Fruit fly (Drosophila melanogaster) whole organism, embryonic: Measurements from ENCODE around the gene bbg.

Experiments
- ATbp ChIP-seq: fragments of 200-800 bp; sonication (Bioruptor generic); optimal IDR thresholded peaks from 2 replicates; lab custom pipeline; 2017; ENCODE audit warnings: missing biosample characterization, mild to moderate bottlenecking, missing genetic modification characterization, missing genetic modification reagents
- Antp ChIP-seq: fragments of 200-800 bp; sonication (Bioruptor generic); optimal IDR thresholded peaks from 3 replicates; lab custom pipeline; 2016; ENCODE audit warnings: missing biosample characterization, missing genetic modification characterization
- Atf6 ChIP-seq: fragments of 200-800 bp; sonication (Bioruptor generic); IDR thresholded peaks from 2 replicates; pipeline ENCODE4 v1.3.6; 2022; ENCODE audit warnings: missing biosample characterization, missing genetic modification characterization
- Bdp1 ChIP-seq: fragments of 200-800 bp; sonication (Bioruptor generic); optimal IDR thresholded peaks from 3 replicates; lab custom pipeline; 2016; ENCODE audit warnings: missing biosample characterization, missing genetic modification characterization
- BtbVII ChIP-seq: fragments of 200-800 bp; sonication (Bioruptor generic); optimal IDR thresholded peaks from 3 replicates; lab custom pipeline; 2017; ENCODE audit warnings: missing biosample characterization, mild to moderate bottlenecking, missing genetic modification characterization
- CG10959 ChIP-seq: fragments of 200-800 bp; sonication (Bioruptor generic); IDR thresholded peaks from 2 replicates; pipeline ENCODE4 v1.3.6; 2022; ENCODE audit warnings: missing biosample characterization, missing genetic modification characterization
- CG11723 ChIP-seq: fragments of 200-800 bp; sonication (Bioruptor generic); optimal IDR thresholded peaks from 2 replicates; lab custom pipeline; 2017; ENCODE audit warnings: missing biosample characterization, mild to moderate bottlenecking, missing genetic modification characterization
- CG12071 ChIP-seq: fragments of 200-800 bp; sonication (Bioruptor generic); optimal IDR thresholded peaks from 3 replicates; lab custom pipeline; 2018; ENCODE audit warnings: missing biosample characterization, mild to moderate bottlenecking, missing genetic modification characterization
- CG12299 ChIP-seq: fragments of 200-800 bp; sonication (Bioruptor generic); optimal IDR thresholded peaks from 2 replicates; lab custom pipeline; 2018; ENCODE audit warnings: missing biosample characterization, mild to moderate bottlenecking, missing genetic modification characterization
- CG12659 ChIP-seq: fragments of 200-800 bp; sonication (Bioruptor generic); optimal IDR thresholded peaks from 3 replicates; lab custom pipeline; 2017; ENCODE audit warnings: mild to moderate bottlenecking, missing biosample characterization, missing genetic modification reagents, missing genetic modification characterization
- CG13424 ChIP-seq: fragments of 200-800 bp; sonication (Bioruptor generic); optimal IDR thresholded peaks from 2 replicates; lab custom pipeline; 2019; ENCODE audit warnings: missing biosample characterization, mild to moderate bottlenecking, missing genetic modification characterization, moderate library complexity
- CG13624 ChIP-seq: fragments of 200-800 bp; sonication (Bioruptor generic); optimal IDR thresholded peaks from 2 replicates; lab custom pipeline; 2016; ENCODE audit warnings: missing biosample characterization, missing genetic modification characterization
- CG14710 ChIP-seq: fragments of 200-800 bp; sonication (Bioruptor generic); optimal IDR thresholded peaks from 3 replicates; lab custom pipeline; 2019; ENCODE audit warnings: missing biosample characterization, mild to moderate bottlenecking, missing genetic modification characterization, moderate library complexity
- CG15269 ChIP-seq: fragments of 200-800 bp; sonication (Bioruptor generic); optimal IDR thresholded peaks from 2 replicates; lab custom pipeline; 2018; ENCODE audit warnings: missing biosample characterization, mild to moderate bottlenecking, missing genetic modification characterization, moderate library complexity
- CG15601 ChIP-seq: fragments of 200-800 bp; sonication (Bioruptor generic); optimal IDR thresholded peaks from 3 replicates; lab custom pipeline; 2019; ENCODE audit warnings: missing biosample characterization, mild to moderate bottlenecking, missing genetic modification characterization, moderate library complexity
- CG16815 ChIP-seq: fragments of 200-800 bp; sonication (Bioruptor generic); optimal IDR thresholded peaks from 3 replicates; lab custom pipeline; 2017; ENCODE audit warnings: missing biosample characterization, mild to moderate bottlenecking, missing genetic modification characterization
- CG17829 ChIP-seq: fragments of 200-800 bp; optimal IDR thresholded peaks from 2 replicates; lab custom pipeline; 2019; ENCODE audit warnings: missing biosample characterization, mild to moderate bottlenecking, missing genetic modification characterization, moderate library complexity
- CG1792 ChIP-seq: fragments of 200-800 bp; sonication (Bioruptor generic); optimal IDR thresholded peaks from 2 replicates; lab custom pipeline; 2016; ENCODE audit warnings: missing biosample characterization, missing genetic modification characterization
- CG2116 ChIP-seq: fragments of 200-800 bp; sonication (Bioruptor generic); optimal IDR thresholded peaks from 3 replicates; lab custom pipeline; 2018; ENCODE audit warnings: missing biosample characterization, mild to moderate bottlenecking, missing genetic modification characterization
- CG2199 ChIP-seq: fragments of 200-800 bp; sonication (Bioruptor generic); IDR thresholded peaks from 3 replicates; pipeline ENCODE4 v1.3.6; 2022; ENCODE audit warnings: missing biosample characterization, missing genetic modification characterization
- CG31441 ChIP-seq: fragments of 200-800 bp; sonication (Bioruptor generic); IDR thresholded peaks from 2 replicates; pipeline ENCODE4 v1.3.6; 2022; ENCODE audit warnings: missing biosample characterization, missing genetic modification characterization
- CG4282 ChIP-seq: fragments of 200-800 bp; sonication (Bioruptor generic); optimal IDR thresholded peaks from 2 replicates; lab custom pipeline; 2016; ENCODE audit warnings: missing biosample characterization, missing genetic modification characterization
- CG4360 ChIP-seq: fragments of 200-800 bp; sonication (Bioruptor generic); IDR thresholded peaks from 2 replicates; pipeline ENCODE4 v1.3.6; 2022; ENCODE audit warnings: missing biosample characterization, missing genetic modification characterization
- CG4820 ChIP-seq: fragments of 200-800 bp; sonication (Bioruptor generic); optimal IDR thresholded peaks from 3 replicates; lab custom pipeline; 2016; ENCODE audit warnings: missing biosample characterization, missing genetic modification characterization
- CG6175 ChIP-seq: fragments of 200-800 bp; sonication (Bioruptor generic); IDR thresholded peaks from 3 replicates; pipeline ENCODE4 v1.3.6; 2022; ENCODE audit warnings: missing biosample characterization, missing genetic modification characterization
- CG6813 ChIP-seq: fragments of 200-800 bp; sonication (Bioruptor generic); optimal IDR thresholded peaks from 2 replicates; lab custom pipeline; 2017; ENCODE audit warnings: missing biosample characterization, missing genetic modification characterization, mild to moderate bottlenecking, moderate library complexity, missing genetic modification reagents
- CG8478 ChIP-seq: fragments of >200 bp; optimal IDR thresholded peaks from 2 replicates; lab custom pipeline; 2018
- CG8765 ChIP-seq: fragments of 200-800 bp; sonication (Bioruptor generic); IDR thresholded peaks from 2 replicates; pipeline ENCODE4 v1.3.6; 2022; ENCODE audit warnings: missing biosample characterization, missing genetic modification characterization
- CTCF ChIP-seq: fragments of 200-800 bp; sonication (Bioruptor generic); optimal IDR thresholded peaks from 2 replicates; lab custom pipeline; 2017; ENCODE audit warnings: missing biosample characterization, mild to moderate bottlenecking, missing genetic modification characterization, moderate library complexity
- Dek ChIP-seq: fragments of 200-800 bp; sonication (Bioruptor generic); optimal IDR thresholded peaks from 3 replicates; lab custom pipeline; 2019; ENCODE audit warnings: missing biosample characterization, mild to moderate bottlenecking, missing genetic modification characterization, moderate library complexity
- Drgx ChIP-seq: fragments of 200-800 bp; sonication (Bioruptor generic); IDR thresholded peaks from 2 replicates; pipeline ENCODE4 v1.3.6; 2022; ENCODE audit warnings: missing biosample characterization, missing genetic modification characterization
- Elba2 ChIP-seq: fragments of 200-800 bp; sonication (Bioruptor generic); optimal IDR thresholded peaks from 3 replicates; lab custom pipeline; 2016; ENCODE audit warnings: missing biosample characterization, missing genetic modification characterization
- Fer3 ChIP-seq: fragments of 200-800 bp; sonication (Bioruptor generic); optimal IDR thresholded peaks from 2 replicates; lab custom pipeline; 2018; ENCODE audit warnings: missing biosample characterization, mild to moderate bottlenecking, missing genetic modification characterization, moderate library complexity
- Hey ChIP-seq: fragments of 200-800 bp; sonication (Bioruptor generic); optimal IDR thresholded peaks from 3 replicates; lab custom pipeline; 2018; ENCODE audit warnings: missing biosample characterization, mild to moderate bottlenecking, missing genetic modification characterization
- HmgZ ChIP-seq: fragments of 200-800 bp; sonication (Bioruptor generic); optimal IDR thresholded peaks from 2 replicates; lab custom pipeline; 2018; ENCODE audit warnings: missing biosample characterization, mild to moderate bottlenecking, missing genetic modification characterization
- Jarid2 ChIP-seq: fragments of 200-800 bp; sonication (Bioruptor generic); optimal IDR thresholded peaks from 3 replicates; lab custom pipeline; 2017; ENCODE audit warnings: mild to moderate bottlenecking, missing biosample characterization, missing genetic modification reagents, missing genetic modification characterization
- Lim3 ChIP-seq: fragments of 200-800 bp; sonication (Bioruptor generic); IDR thresholded peaks from 2 replicates; pipeline ENCODE4 v1.3.6; 2022; ENCODE audit warnings: missing biosample characterization, missing genetic modification characterization
- NK7.1 ChIP-seq: fragments of 200-800 bp; sonication (Bioruptor generic); optimal IDR thresholded peaks from 3 replicates; lab custom pipeline; 2016; ENCODE audit warnings: missing biosample characterization, missing genetic modification characterization
- bbx ChIP-seq: fragments of 200-800 bp; sonication (Bioruptor generic); IDR thresholded peaks from 2 replicates; pipeline ENCODE4 v1.3.6; 2022; ENCODE audit warnings: missing biosample characterization, missing genetic modification characterization; ENCODE audit not compliant: partially characterized antibody
- cas ChIP-seq: fragments of 200-800 bp; sonication (Bioruptor generic); IDR thresholded peaks from 2 replicates; pipeline ENCODE4 v1.3.6; 2022; ENCODE audit warnings: missing biosample characterization, missing genetic modification characterization
- crol ChIP-seq: fragments of 200-800 bp; sonication (Bioruptor generic); IDR thresholded peaks from 2 replicates; pipeline ENCODE4 v1.3.6; 2022; ENCODE audit warnings: missing biosample characterization, missing genetic modification characterization
- eve ChIP-seq, 2 experiments: fragments of >200 bp; optimal IDR thresholded peaks; 2 replicates each; lab custom pipeline; 2017; ENCODE audit warnings: missing biosample characterization in 2 of 2, missing genetic modification characterization in 2 of 2
- grn ChIP-seq: fragments of 200-800 bp; sonication (Bioruptor generic); optimal IDR thresholded peaks from 3 replicates; lab custom pipeline; 2017; ENCODE audit warnings: missing biosample characterization, missing genetic modification characterization
- nom ChIP-seq: fragments of 200-800 bp; sonication (Bioruptor generic); optimal IDR thresholded peaks from 2 replicates; lab custom pipeline; 2017; ENCODE audit warnings: missing biosample characterization, missing genetic modification characterization, mild to moderate bottlenecking, moderate library complexity, missing genetic modification reagents
- psq ChIP-seq: fragments of 200-800 bp; sonication (Bioruptor generic); optimal IDR thresholded peaks from 2 replicates; lab custom pipeline; 2017; ENCODE audit warnings: missing biosample characterization, missing genetic modification characterization
- run ChIP-seq: fragments of 200-800 bp; sonication (Bioruptor generic); optimal IDR thresholded peaks from 3 replicates; lab custom pipeline; 2018; ENCODE audit warnings: missing biosample characterization, mild to moderate bottlenecking, missing genetic modification characterization
- sc ChIP-seq, 3 experiments: fragments of >200 bp in 2 of 3; fragments of 200-800 bp in 1 of 3; sonication (Bioruptor generic) in 1 of 3; optimal IDR thresholded peaks; 2 replicates in 2 of 3; 3 replicates in 1 of 3; lab custom pipeline; 2017; ENCODE audit warnings: mild to moderate bottlenecking in 1 of 3, missing biosample characterization in 1 of 3, missing genetic modification characterization in 1 of 3, missing genetic modification reagents in 1 of 3
- schlank ChIP-seq: fragments of 200-800 bp; sonication (Bioruptor generic); optimal IDR thresholded peaks from 2 replicates; lab custom pipeline; 2018; ENCODE audit warnings: missing biosample characterization, mild to moderate bottlenecking, missing genetic modification characterization
- vnd ChIP-seq: fragments of 200-800 bp; sonication (Bioruptor generic); IDR thresholded peaks from 3 replicates; pipeline ENCODE4 v1.3.6; 2022; ENCODE audit warnings: missing biosample characterization, missing genetic modification characterization; ENCODE audit not compliant: partially characterized antibody
- wdn ChIP-seq: fragments of 200-800 bp; sonication (Bioruptor generic); IDR thresholded peaks from 2 replicates; pipeline ENCODE4 v1.3.6; 2022; ENCODE audit warnings: missing biosample characterization, missing genetic modification characterization
- wek ChIP-seq: fragments of 200-800 bp; sonication (Bioruptor generic); optimal IDR thresholded peaks from 3 replicates; lab custom pipeline; 2018; ENCODE audit warnings: missing biosample characterization, mild to moderate bottlenecking, missing genetic modification characterization, moderate library complexity

Gene bbg

DNA sequence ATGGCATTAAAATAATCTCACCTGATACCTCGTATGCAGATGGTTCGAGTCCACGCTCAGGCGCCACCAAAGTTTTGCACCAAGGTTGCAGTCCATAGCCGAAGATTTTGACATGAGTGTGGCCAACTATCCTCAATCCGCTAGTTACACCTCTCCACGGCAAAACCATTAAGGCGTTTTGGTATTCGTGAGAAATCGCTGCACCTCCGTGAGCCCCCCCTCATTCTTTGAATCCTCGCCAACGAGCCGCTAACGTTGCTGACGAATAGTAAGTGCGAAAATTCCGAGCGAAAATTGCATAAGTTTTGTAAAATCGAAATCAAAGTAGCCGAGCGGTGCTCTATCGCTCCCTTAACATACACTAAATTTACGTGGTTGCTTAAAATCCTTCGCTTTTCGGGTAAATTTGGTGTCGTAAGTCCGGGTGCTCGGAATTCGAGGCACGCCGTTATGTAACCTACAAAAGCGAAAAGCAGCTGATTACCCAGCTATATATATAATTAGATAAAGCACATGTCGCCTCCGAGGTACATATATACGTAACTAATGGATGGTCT, 1.4 kb upstream of the bbg start, which contains the start of gene Mpcp2 (continued):
- peak; percentile 46 for TF ChIP-seq CG12299 (tag; lab: Kevin White, UChicago)
- no peak for TF ChIP-seq CG6175 (GFP tag; lab: Robert Waterston, UW)
- TF ChIP-seq grn (GFP tag; lab: Kevin White, UChicago) = peak; percentile 25
- TF ChIP-seq wdn (GFP tag; lab: Robert Waterston, UW) = no peak
- TF ChIP-seq Antp (GFP tag; lab: Kevin White, UChicago) = no peak
- TF ChIP-seq NK7.1 (GFP tag; lab: Kevin White, UChicago) = no peak
- TF ChIP-seq Lim3 (GFP tag; lab: Robert Waterston, UW) = no peak
- TF ChIP-seq HmgZ (tag; lab: Kevin White, UChicago) = peak; percentile 93
- peak; percentile 24; the same call in 1 of the 2 replicates for TF ChIP-seq CG31441 (GFP tag; lab: Robert Waterston, UW)
- TF ChIP-seq CG4282 (GFP tag; lab: Kevin White, UChicago) = peak; percentile 15
- TF ChIP-seq Drgx = no peak
- TF ChIP-seq Elba2 (GFP tag; lab: Kevin White, UChicago) = no peak
- peak; percentile 36 for TF ChIP-seq CG12071
- TF ChIP-seq cas (GFP tag; lab: Robert Waterston, UW) = no peak
- peak; percentile 72 for TF ChIP-seq CG14710 (tag; lab: Kevin White, UChicago)
- TF ChIP-seq CG15601 = peak; percentile 58
- TF ChIP-seq CTCF (GFP tag; lab: Kevin White, UChicago) = peak; percentile 86
- peak; percentile 70 for TF ChIP-seq CG17829 (tag; lab: Kevin White, UChicago)
- TF ChIP-seq CG4820 = no peak
- TF ChIP-seq CG2116 (GFP tag; lab: Kevin White, UChicago) = peak; percentile 62
- TF ChIP-seq CG1792 (GFP tag; lab: Kevin White, UChicago) = no peak
- peak; percentile 85 for TF ChIP-seq CG12659 (GFP tag; lab: Kevin White, UChicago)
- TF ChIP-seq crol (GFP tag; lab: Robert Waterston, UW) = peak; percentile 96
- TF ChIP-seq run (tag; lab: Kevin White, UChicago) = peak; percentile 45
- peak; percentile 71 for TF ChIP-seq bbx
- peak; percentile 49 for TF ChIP-seq CG13424 (tag; lab: Kevin White, UChicago)
- no peak for TF ChIP-seq CG11723 (GFP tag; lab: Kevin White, UChicago)
- 0 out of 2 replicates have a peak, but pooled peaks have one; percentile 26 for TF ChIP-seq Atf6 (GFP tag; lab: Robert Waterston, UW)
- TF ChIP-seq CG8478 = no peak
- peak; percentile 60 for TF ChIP-seq Dek (tag; lab: Kevin White, UChicago)
- peak; percentile 74 for TF ChIP-seq Jarid2 (GFP tag; lab: Kevin White, UChicago)
- no peak for TF ChIP-seq schlank
- no peak for TF ChIP-seq CG16815 (GFP tag; lab: Kevin White, UChicago)

DNA sequence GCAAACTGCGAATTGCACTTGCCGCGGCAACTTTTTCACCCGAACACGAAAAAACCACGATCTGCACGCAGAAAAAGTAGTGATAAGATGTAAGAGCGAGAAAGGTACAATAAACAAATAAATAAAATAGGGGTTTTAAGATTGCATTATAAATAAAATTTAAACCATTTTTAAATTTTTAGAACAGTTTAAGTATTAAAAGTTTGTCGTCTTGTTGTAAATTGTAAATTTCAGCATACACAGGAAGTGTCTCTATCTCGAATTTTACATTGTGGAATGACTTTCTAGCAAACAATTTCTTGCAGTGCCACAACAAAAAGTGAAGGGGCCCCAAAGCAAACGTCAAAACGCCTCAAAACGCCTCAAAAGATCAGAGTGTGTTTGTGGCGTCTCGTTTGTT, 1.5 kb downstream of the bbg start:
- TF ChIP-seq CG10959 (GFP tag; lab: Robert Waterston, UW) = no peak
- no peak for TF ChIP-seq CG6813
- no peak for TF ChIP-seq Fer3 (tag; lab: Kevin White, UChicago)
- TF ChIP-seq CG13624 (GFP tag; lab: Kevin White, UChicago) = no peak
- TF ChIP-seq Jarid2 (GFP tag; lab: Kevin White, UChicago) = no peak
- TF ChIP-seq sc (optimal IDR thresholded peaks at IDR 0.05; lab: Kevin White, UChicago) = no peak
- TF ChIP-seq sc (GFP tag; optimal IDR thresholded peaks at IDR 0.05; lab: Kevin White, UChicago) = no peak
- TF ChIP-seq CG8765 (GFP tag; lab: Robert Waterston, UW) = no peak
- no peak for TF ChIP-seq psq
- TF ChIP-seq wek = no peak
- TF ChIP-seq nom (GFP tag; lab: Kevin White, UChicago) = peak; percentile 3
- TF ChIP-seq CG4360 = 0 out of 2 replicates have a peak, but pooled peaks have one; percentile 20
- TF ChIP-seq Drgx = peak; percentile 77
- TF ChIP-seq CG2199 (GFP tag; lab: Robert Waterston, UW) = no peak
- no peak for TF ChIP-seq BtbVII (GFP tag; lab: Kevin White, UChicago)
- no peak for TF ChIP-seq vnd (GFP tag; lab: Robert Waterston, UW)
- TF ChIP-seq eve (GFP tag; optimal IDR thresholded peaks at IDR 0.05; lab: Kevin White, UChicago) = no peak
- no peak for TF ChIP-seq CG15269 (tag; lab: Kevin White, UChicago)
- TF ChIP-seq crol (GFP tag; lab: Robert Waterston, UW) = peak; percentile 37; the same call in 1 of the 2 replicates
- TF ChIP-seq ATbp (GFP tag; lab: Kevin White, UChicago) = no peak
- no peak for TF ChIP-seq Hey (tag; lab: Kevin White, UChicago)
- no peak for TF ChIP-seq Bdp1 (GFP tag; lab: Kevin White, UChicago)
